Worm (Caenorhabditis elegans): ENCODE measurements around the gene pgp-8.

pgp-8 gene

DNA sequence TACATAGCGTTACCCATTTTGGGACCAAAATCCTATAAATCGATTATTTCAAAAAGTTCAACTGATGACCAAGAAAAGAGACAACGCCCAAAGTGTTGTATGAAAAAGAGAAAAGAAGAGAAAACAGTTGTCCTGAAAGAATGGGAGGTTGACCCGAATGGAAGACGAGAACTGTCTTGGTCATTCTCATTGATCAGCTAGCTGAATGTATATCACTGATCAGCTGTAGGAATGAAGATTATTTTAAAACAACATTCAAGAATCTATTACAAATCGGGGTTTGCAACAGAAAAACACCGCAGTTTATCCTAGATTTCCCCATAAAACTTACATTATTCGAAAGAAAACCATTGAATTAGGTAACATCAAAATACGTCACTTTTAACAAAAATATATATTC lies 26.2 kb upstream of the pgp-8 start, which contains the start of gene F47B10.5:
Gene F47B10.5 (minus strand): TSS at position 101 of the 400 bp plus-strand sequence.
- TF ChIP-seq aha-1 (tag) (peak; percentile 35), dmd-8 (GFP tag; IDR thresholded peaks at IDR 0.05) (no peak)

ce11 chrX:10888201-10888600 lies 24.0 kb upstream of the pgp-8 start, which contains the start of gene F47B10.6:
Gene F47B10.6, plus strand, starts transcription at chrX:10888501.
- TF ChIP-seq madf-5 (GFP tag; IDR thresholded peaks at IDR 0.05) = no peak
- no peak for TF ChIP-seq madf-9 (GFP tag; conservative IDR thresholded peaks at IDR 0.05)
- no peak for TF ChIP-seq ceh-20 (GFP tag; IDR thresholded peaks at IDR 0.05)
- no peak for TF ChIP-seq unc-62 (GFP tag; optimal IDR thresholded peaks at IDR 0.05 in 1 of 2)
- no peak for TF ChIP-seq unc-62 (tag; optimal IDR thresholded peaks at IDR 0.05)
- no peak for TF ChIP-seq unc-130 (GFP tag; optimal IDR thresholded peaks at IDR 0.05)
- no peak for TF ChIP-seq dmd-8 (GFP tag; IDR thresholded peaks at IDR 0.05)
- no peak for TF ChIP-seq daf-16 (GFP tag; optimal IDR thresholded peaks at IDR 0.05)
- TF ChIP-seq daf-16 (tag; optimal IDR thresholded peaks at IDR 0.05) = no peak

DNA sequence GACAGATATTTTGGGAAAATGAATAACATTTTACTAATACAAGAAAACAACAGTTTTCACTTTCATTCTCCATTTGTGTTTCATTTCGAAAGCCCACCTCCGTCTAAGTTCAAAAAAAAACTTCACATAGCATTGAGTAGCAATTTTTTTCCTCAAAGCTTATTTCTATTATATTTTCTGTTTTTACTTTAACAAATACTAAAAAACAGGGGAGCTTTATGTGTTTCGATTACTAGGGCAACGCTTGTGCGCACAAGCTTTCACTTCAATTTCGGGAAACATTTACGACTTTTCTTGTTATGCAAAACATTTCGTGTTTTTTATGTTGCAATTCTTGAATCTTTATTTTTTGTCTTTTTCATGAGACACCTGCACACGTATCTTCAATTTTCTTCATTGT lies 21.6 kb upstream of the pgp-8 start, which contains the start of gene T21E8.5:
Gene T21E8.5 (plus strand): TSS at position 301 of the 400 bp plus-strand sequence.
- TF ChIP-seq ceh-20 (GFP tag; IDR thresholded peaks at IDR 0.05) (no peak), pqm-1 (tag; optimal IDR thresholded peaks at IDR 0.05) (no peak), madf-9 (GFP tag; conservative IDR thresholded peaks at IDR 0.05) (no peak), mxl-2 (GFP tag; conservative IDR thresholded peaks at IDR 0.05) (no peak), zip-2 (tag; optimal IDR thresholded peaks at IDR 0.05) (no peak), nhr-102 (tag; optimal IDR thresholded peaks at IDR 0.05) (no peak), spr-3 (GFP tag; optimal IDR thresholded peaks at IDR 0.05) (no peak), mep-1 (tag; optimal IDR thresholded peaks at IDR 0.05) (no peak)

DNA sequence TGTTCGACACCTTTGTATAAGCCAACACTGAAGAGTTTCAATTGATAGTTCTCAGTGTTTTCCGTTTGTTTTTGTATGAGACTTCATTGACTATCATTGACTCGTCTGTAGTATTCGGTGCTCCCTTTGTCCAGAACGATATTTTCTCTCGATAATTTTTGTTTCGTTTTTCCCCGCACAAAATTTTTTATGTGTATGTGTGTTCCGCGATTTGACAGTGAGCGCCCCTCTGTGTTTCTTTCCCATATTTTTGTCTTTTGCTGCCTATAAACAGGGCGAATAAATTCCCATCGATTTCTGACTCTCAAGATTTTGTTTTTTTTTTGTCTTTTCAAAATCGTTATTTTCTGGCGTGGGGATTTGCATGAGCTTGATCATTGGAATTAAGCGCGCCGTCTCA lies 19.0 kb upstream of the pgp-8 start, which contains the start of gene T21E8.7:
Gene T21E8.7 (plus strand): TSS at position 301 of the 400 bp plus-strand sequence.
- TF ChIP-seq spr-1 (tag; optimal IDR thresholded peaks at IDR 0.05) (no peak), ctbp-1 (GFP tag; IDR thresholded peaks at IDR 0.05) (no peak), nhr-76 (tag; optimal IDR thresholded peaks at IDR 0.05) (no peak), rbr-2 (tag; optimal IDR thresholded peaks at IDR 0.05) (no peak), unc-130 (GFP tag; optimal IDR thresholded peaks at IDR 0.05) (no peak), hmg-1.1 (GFP tag; IDR thresholded peaks at IDR 0.05) (no peak), ceh-32 (tag; optimal IDR thresholded peaks at IDR 0.05; ENCODE audit: poor library complexity) (no peak), fkh-10 (GFP tag; optimal IDR thresholded peaks at IDR 0.05) (no peak), lin-1 (GFP tag; IDR thresholded peaks at IDR 0.05) (no peak), T26A8.4 (GFP tag; IDR thresholded peaks at IDR 0.05) (no peak), jun-1 (tag; optimal IDR thresholded peaks at IDR 0.05) (no peak), nhr-10 (tag; optimal IDR thresholded peaks at IDR 0.05) (no peak), madf-9 (GFP tag; conservative IDR thresholded peaks at IDR 0.05) (no peak), lim-7 (GFP tag; IDR thresholded peaks at IDR 0.05) (no peak)

DNA sequence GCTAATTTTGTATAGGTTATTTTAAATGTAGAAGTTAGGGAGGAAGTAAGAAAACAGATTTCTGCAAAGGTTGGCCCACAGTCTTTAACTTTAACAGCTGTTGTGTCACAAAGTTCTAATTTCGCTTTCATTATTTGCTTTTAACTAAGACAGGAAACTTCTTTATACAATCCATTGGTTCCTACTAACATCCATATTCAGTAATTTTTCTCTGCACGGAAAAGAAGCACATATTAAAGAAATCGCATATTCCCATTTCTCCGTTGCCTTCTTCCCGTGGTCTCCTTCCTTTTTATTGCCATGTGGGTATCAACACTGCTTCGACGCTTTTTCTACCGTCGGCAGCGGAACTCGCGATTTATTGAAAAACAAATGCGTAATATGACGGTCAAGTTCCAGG lies 17.8 kb upstream of the pgp-8 start, which contains the start of gene T21E8.6:
Gene T21E8.6 (plus strand): TSS at position 301 of the 400 bp plus-strand sequence.
- TF ChIP-seq lin-39 (tag; optimal IDR thresholded peaks at IDR 0.05) (no peak), unc-62 (GFP tag; optimal IDR thresholded peaks at IDR 0.05 in 1 of 2) (peak in 1 of 2 experiments; percentile 56), unc-62 (tag; optimal IDR thresholded peaks at IDR 0.05) (no peak)

ce11 chrX:10880509-10880908 lies 16.3 kb upstream of the pgp-8 start, which contains the start of gene T21E8.4:
Gene T21E8.4, plus strand, starts transcription at chrX:10880809.
- no peak for TF ChIP-seq R02D3.7 (tag; optimal IDR thresholded peaks at IDR 0.05)
- TF ChIP-seq lin-15B (tag; optimal IDR thresholded peaks at IDR 0.05) = no peak
- TF ChIP-seq ces-1 (GFP tag; optimal IDR thresholded peaks at IDR 0.05) = no peak
- TF ChIP-seq hmg-1.1 (GFP tag; IDR thresholded peaks at IDR 0.05) = no peak
- no peak for TF ChIP-seq ceh-20 (GFP tag; IDR thresholded peaks at IDR 0.05)
- TF ChIP-seq ztf-7 (tag; optimal IDR thresholded peaks at IDR 0.05) = no peak
- no peak for TF ChIP-seq ama-1 (optimal IDR thresholded peaks at IDR 0.05)
- no peak for TF ChIP-seq nhr-237 (tag; optimal IDR thresholded peaks at IDR 0.05)
- no peak for TF ChIP-seq dmd-6 (GFP tag; IDR thresholded peaks at IDR 0.05)
- no peak for TF ChIP-seq lin-39 (tag; optimal IDR thresholded peaks at IDR 0.05)
- TF ChIP-seq mdl-1 (tag; optimal IDR thresholded peaks at IDR 0.05) = no peak
- TF ChIP-seq dpl-1 (GFP tag; optimal IDR thresholded peaks at IDR 0.05) = no peak
- no peak for TF ChIP-seq daf-8 (GFP tag; IDR thresholded peaks at IDR 0.05)
- no peak for TF ChIP-seq mxl-2 (GFP tag; conservative IDR thresholded peaks at IDR 0.05)
- no peak for TF ChIP-seq madf-5 (GFP tag; IDR thresholded peaks at IDR 0.05)
- TF ChIP-seq fos-1 (tag; optimal IDR thresholded peaks at IDR 0.05) = no peak
- no peak for TF ChIP-seq egl-43 (GFP tag; IDR thresholded peaks at IDR 0.05)

All from whole organism, L4 larva.